Fruit fly (Drosophila melanogaster) whole organism, adult: ENCODE results near the gene CG14983.

Experiments used
- CG11617 ChIP-seq: fragments of 200-800 bp; sonication (Bioruptor generic); optimal IDR thresholded peaks from 2 replicates; lab custom pipeline; 2017; ENCODE audit warnings: mild to moderate bottlenecking, missing biosample characterization, missing genetic modification reagents, missing genetic modification characterization
- CG12768 ChIP-seq: fragments of 200-800 bp; sonication (Bioruptor generic); optimal IDR thresholded peaks from 2 replicates; lab custom pipeline; 2017; ENCODE audit warnings: missing biosample characterization, missing genetic modification characterization, mild to moderate bottlenecking, moderate library complexity, missing genetic modification reagents
- CG14711 ChIP-seq: fragments of 200-800 bp; sonication (Bioruptor generic); optimal IDR thresholded peaks from 2 replicates; lab custom pipeline; 2018; ENCODE audit warnings: missing biosample characterization, mild to moderate bottlenecking, missing genetic modification characterization, moderate library complexity
- CG1620 ChIP-seq: fragments of 200-800 bp; sonication (Bioruptor generic); optimal IDR thresholded peaks from 2 replicates; lab custom pipeline; 2016; ENCODE audit warnings: missing biosample characterization, missing genetic modification characterization
- CG33017 ChIP-seq: fragments of 200-800 bp; sonication (Bioruptor generic); optimal IDR thresholded peaks from 2 replicates; lab custom pipeline; 2018; ENCODE audit warnings: missing biosample characterization, mild to moderate bottlenecking, missing genetic modification characterization, moderate library complexity
- CG5204 ChIP-seq: fragments of 200-800 bp; sonication (Bioruptor generic); optimal IDR thresholded peaks from 2 replicates; lab custom pipeline; 2016; ENCODE audit warnings: missing biosample characterization, missing genetic modification characterization
- CG7045 ChIP-seq: fragments of 200-800 bp; sonication (Bioruptor generic); optimal IDR thresholded peaks from 2 replicates; lab custom pipeline; 2017; ENCODE audit warnings: missing biosample characterization, mild to moderate bottlenecking, missing genetic modification characterization
- CG7101 ChIP-seq: fragments of 200-800 bp; sonication (Bioruptor generic); optimal IDR thresholded peaks from 2 replicates; lab custom pipeline; 2018; ENCODE audit warnings: missing biosample characterization, mild to moderate bottlenecking, missing genetic modification characterization, moderate library complexity
- Clk ChIP-seq: fragments of 200-800 bp; sonication (Bioruptor generic); optimal IDR thresholded peaks from 2 replicates; lab custom pipeline; 2017; ENCODE audit warnings: missing biosample characterization, missing genetic modification characterization
- Crg-1 ChIP-seq: fragments of 200-800 bp; sonication (Bioruptor generic); optimal IDR thresholded peaks from 2 replicates; lab custom pipeline; 2016; ENCODE audit warnings: missing biosample characterization, missing genetic modification characterization
- Hr96 ChIP-seq: fragments of 200-800 bp; sonication (Bioruptor generic); optimal IDR thresholded peaks from 2 replicates; lab custom pipeline; 2016; ENCODE audit warnings: missing biosample characterization, missing genetic modification characterization
- Mnt ChIP-seq: fragments of 200-800 bp; sonication (Bioruptor generic); optimal IDR thresholded peaks from 2 replicates; lab custom pipeline; 2016; ENCODE audit warnings: missing biosample characterization, mild to moderate bottlenecking, missing genetic modification characterization
- bab1 ChIP-seq: fragments of 200-800 bp; sonication (Bioruptor generic); optimal IDR thresholded peaks from 3 replicates; lab custom pipeline; 2019; ENCODE audit warnings: missing biosample characterization, mild to moderate bottlenecking, missing genetic modification characterization, moderate library complexity
- cic ChIP-seq: fragments of 200-800 bp; sonication (Bioruptor generic); optimal IDR thresholded peaks from 2 replicates; lab custom pipeline; 2017; ENCODE audit warnings: missing biosample characterization, mild to moderate bottlenecking, missing genetic modification characterization, moderate library complexity
- cnc ChIP-seq, 2 experiments: fragments of >200 bp; optimal IDR thresholded peaks; 2 replicates each; lab custom pipeline; 2017
- kay ChIP-seq: fragments of 200-800 bp; sonication (Bioruptor generic); peaks from one replicate; lab custom pipeline; 2016; ENCODE audit warnings: missing biosample characterization, missing genetic modification characterization, borderline replicate concordance
- ovo ChIP-seq: fragments of 200-800 bp; sonication (Bioruptor generic); optimal IDR thresholded peaks from 2 replicates; lab custom pipeline; 2016; ENCODE audit warnings: missing biosample characterization, missing genetic modification characterization
- pad ChIP-seq: fragments of 200-800 bp; sonication (Bioruptor generic); optimal IDR thresholded peaks from 3 replicates; lab custom pipeline; 2017; ENCODE audit warnings: missing biosample characterization, missing genetic modification characterization, mild to moderate bottlenecking, moderate library complexity, missing genetic modification reagents
- tj ChIP-seq: fragments of 200-800 bp; sonication (Bioruptor generic); optimal IDR thresholded peaks from 3 replicates; lab custom pipeline; 2017; ENCODE audit warnings: missing biosample characterization, mild to moderate bottlenecking, missing genetic modification characterization, moderate library complexity
- toe ChIP-seq: fragments of 200-800 bp; sonication (Bioruptor generic); optimal IDR thresholded peaks from 2 replicates; lab custom pipeline; 2016; ENCODE audit warnings: missing biosample characterization, missing genetic modification characterization

CG14983 gene

DNA sequence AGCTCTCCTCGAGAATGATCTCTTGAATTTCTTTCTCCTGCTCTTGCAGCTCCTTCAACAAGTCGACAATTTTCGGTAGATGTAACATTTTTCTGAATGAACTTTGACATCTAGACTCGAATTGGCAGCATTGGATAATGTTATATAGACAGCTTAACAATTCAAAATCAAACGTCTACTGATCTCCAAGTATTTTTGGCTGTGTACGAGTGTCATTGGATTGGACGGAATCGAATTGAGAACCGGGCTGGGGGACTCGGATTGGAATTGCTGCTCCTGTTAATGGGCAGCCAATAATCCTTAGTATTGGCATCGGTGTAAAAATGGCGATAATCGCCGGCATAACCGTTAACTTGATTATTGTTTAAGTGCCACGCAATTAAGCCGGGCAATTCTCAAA lies at the start of gene CG14983:
Gene CG14983 (minus strand): TSS at position 101 of the 400 bp plus-strand sequence.
- TF ChIP-seq CG1620 (GFP tag; lab: Kevin White, UChicago): no peak
- TF ChIP-seq kay (GFP tag; lab: Kevin White, UChicago): no peak
- TF ChIP-seq toe (GFP tag; lab: Kevin White, UChicago): no peak

DNA sequence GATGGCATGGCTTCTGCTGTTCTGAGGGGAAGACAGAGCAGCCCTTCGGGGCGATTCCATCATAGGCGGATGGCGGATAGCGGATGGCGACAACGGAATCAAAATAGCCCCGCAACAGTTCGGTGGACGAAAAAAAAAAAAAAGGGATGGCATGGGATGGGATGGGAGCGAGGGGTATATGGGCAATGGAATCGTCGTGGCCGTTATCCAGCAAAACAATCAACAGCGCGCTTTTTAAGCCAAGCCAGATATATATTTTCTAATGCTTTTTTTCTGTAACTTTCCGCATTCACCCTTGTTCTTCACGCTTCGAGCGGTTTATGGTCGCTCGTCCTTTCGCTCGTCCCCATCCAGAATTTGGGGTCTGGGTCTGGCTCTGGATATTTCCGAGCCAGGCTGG lies 46.4 kb upstream of the CG14983 start:
- no peak for TF ChIP-seq CG7101 (tag; lab: Kevin White, UChicago)
- TF ChIP-seq cic: no peak
- TF ChIP-seq cnc (optimal IDR thresholded peaks at IDR 0.05; lab: Kevin White, UChicago): no peak
- TF ChIP-seq CG5204 (GFP tag; lab: Kevin White, UChicago): no peak
- no peak for TF ChIP-seq ovo (GFP tag; lab: Kevin White, UChicago)
- no peak for TF ChIP-seq CG33017 (tag; lab: Kevin White, UChicago)
- no peak for TF ChIP-seq toe (GFP tag; lab: Kevin White, UChicago)
- no peak for TF ChIP-seq Hr96
- TF ChIP-seq CG7045 (GFP tag; lab: Kevin White, UChicago): no peak
- no peak for TF ChIP-seq CG14711 (tag; lab: Kevin White, UChicago)
- TF ChIP-seq Crg-1 (GFP tag; lab: Kevin White, UChicago): no peak
- no peak for TF ChIP-seq bab1
- TF ChIP-seq Clk (GFP tag; lab: Kevin White, UChicago): no peak
- no peak for TF ChIP-seq CG1620 (GFP tag; lab: Kevin White, UChicago)
- no peak for TF ChIP-seq tj (GFP tag; lab: Kevin White, UChicago)
- TF ChIP-seq CG12768 (GFP tag; lab: Kevin White, UChicago): no peak
- no peak for TF ChIP-seq Mnt (GFP tag; lab: Kevin White, UChicago)

dm6 chr3L:3983466-3983946 lies 34.4 kb upstream of the CG14983 start, which contains the start of gene scrt:
scrt (plus strand) TSS chr3L:3983896.
- TF ChIP-seq CG11617 (GFP tag; lab: Kevin White, UChicago) (peak; percentile 10), Crg-1 (GFP tag; lab: Kevin White, UChicago) (no peak), CG33017 (tag; lab: Kevin White, UChicago) (no peak), Hr96 (peak; percentile 9), pad (GFP tag; lab: Kevin White, UChicago) (peak; percentile 55), Clk (GFP tag; lab: Kevin White, UChicago) (no peak), CG7045 (GFP tag; lab: Kevin White, UChicago) (peak; percentile 48), CG1620 (GFP tag; lab: Kevin White, UChicago) (no peak), tj (GFP tag; lab: Kevin White, UChicago) (peak; percentile 16), CG7101 (tag; lab: Kevin White, UChicago) (no peak)

DNA sequence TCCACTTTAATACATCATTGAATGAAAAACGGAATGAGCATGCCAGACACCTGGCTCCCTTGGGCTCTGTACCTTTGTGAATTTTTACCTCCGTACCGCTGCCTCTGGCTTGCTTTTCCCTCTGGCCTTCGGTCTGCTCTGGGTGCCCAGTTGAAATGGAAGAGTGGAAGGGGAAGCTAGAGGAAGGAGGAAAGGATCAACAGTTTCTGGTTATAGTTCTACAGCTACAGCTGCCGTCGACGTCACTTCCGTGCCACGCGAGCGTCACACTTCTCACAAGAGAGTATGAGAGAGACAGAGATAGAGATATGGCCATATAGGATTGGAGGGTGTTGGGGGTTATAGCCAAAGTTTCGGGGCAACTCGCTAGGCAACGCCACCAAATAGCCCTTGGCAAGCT lies 30.9 kb upstream of the CG14983 start:
- TF ChIP-seq tj (GFP tag; lab: Kevin White, UChicago): no peak
- TF ChIP-seq CG12768 (GFP tag; lab: Kevin White, UChicago): no peak
- no peak for TF ChIP-seq CG1620 (GFP tag; lab: Kevin White, UChicago)
- TF ChIP-seq pad (GFP tag; lab: Kevin White, UChicago): no peak
- no peak for TF ChIP-seq CG5204 (GFP tag; lab: Kevin White, UChicago)
- TF ChIP-seq CG7045 (GFP tag; lab: Kevin White, UChicago): no peak
- no peak for TF ChIP-seq Mnt (GFP tag; lab: Kevin White, UChicago)

DNA sequence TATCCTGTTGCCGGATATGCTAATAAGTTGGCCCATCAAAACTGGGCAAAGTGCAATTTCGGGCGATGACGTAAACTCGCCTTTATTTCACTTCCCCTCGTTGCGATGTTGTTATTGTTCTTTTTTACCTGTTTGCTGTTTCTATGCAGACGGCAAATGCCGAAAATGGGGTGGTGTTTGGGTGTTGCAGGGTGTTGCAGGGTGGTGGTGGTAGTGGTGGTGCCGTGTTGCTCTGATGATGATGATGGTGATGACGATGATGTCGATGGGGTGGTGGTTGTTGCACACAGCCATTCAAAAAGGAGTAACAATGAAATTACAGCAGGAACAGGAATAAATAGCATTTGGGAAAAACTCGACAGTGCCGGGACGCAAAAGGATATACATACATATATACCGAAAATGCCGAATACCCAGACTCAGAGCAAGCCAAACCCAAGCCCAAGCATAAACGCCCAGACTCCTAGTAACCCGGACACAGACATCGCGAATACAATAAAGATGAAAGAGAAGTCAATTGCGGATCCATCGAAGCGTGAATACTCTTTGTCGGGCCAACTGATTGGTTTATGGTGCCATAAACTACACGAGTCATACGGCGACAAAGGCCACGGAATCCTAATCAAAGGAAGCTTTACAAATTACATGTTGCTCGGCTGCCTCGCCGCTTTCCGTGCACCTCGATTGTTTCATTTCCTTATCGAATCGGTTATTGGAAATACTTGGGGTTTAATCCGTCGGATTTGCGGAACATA lies 29.8 kb upstream of the CG14983 start:
- no peak for TF ChIP-seq cic
- no peak for TF ChIP-seq CG7101 (tag; lab: Kevin White, UChicago)
- TF ChIP-seq CG5204 (GFP tag; lab: Kevin White, UChicago): no peak
- TF ChIP-seq ovo (GFP tag; lab: Kevin White, UChicago): no peak
- no peak for TF ChIP-seq pad (GFP tag; lab: Kevin White, UChicago)
- TF ChIP-seq Mnt (GFP tag; lab: Kevin White, UChicago): no peak
- TF ChIP-seq CG1620 (GFP tag; lab: Kevin White, UChicago): no peak
- no peak for TF ChIP-seq cnc (optimal IDR thresholded peaks at IDR 0.05; lab: Kevin White, UChicago)
- TF ChIP-seq Hr96: no peak
- no peak for TF ChIP-seq CG11617 (GFP tag; lab: Kevin White, UChicago)

dm6 chr3L:3977622-3978355 lies 28.7 kb upstream of the CG14983 start:
- TF ChIP-seq Crg-1 (GFP tag; lab: Kevin White, UChicago): no peak
- no peak for TF ChIP-seq CG7101 (tag; lab: Kevin White, UChicago)
- no peak for TF ChIP-seq cic
- TF ChIP-seq CG5204 (GFP tag; lab: Kevin White, UChicago): no peak
- TF ChIP-seq toe (GFP tag; lab: Kevin White, UChicago): no peak
- TF ChIP-seq Mnt (GFP tag; lab: Kevin White, UChicago): no peak
- no peak for TF ChIP-seq ovo (GFP tag; lab: Kevin White, UChicago)
- no peak for TF ChIP-seq cnc (optimal IDR thresholded peaks at IDR 0.05; lab: Kevin White, UChicago)
